Fruit fly (Drosophila melanogaster) whole organism, pupa: ENCODE data around the gene Ance-3.

ENCODE experiments used
- CG13204 ChIP-seq: fragments of 200-800 bp; sonication (Bioruptor generic); optimal IDR thresholded peaks from 2 replicates; lab custom pipeline; 2018; ENCODE audit warnings: missing biosample characterization, mild to moderate bottlenecking, missing genetic modification characterization, moderate library complexity
- CG32121 ChIP-seq: fragments of 200-800 bp; sonication (Bioruptor generic); IDR thresholded peaks from 2 replicates; pipeline ENCODE4 v1.3.6; 2022; ENCODE audit warnings: missing biosample characterization, missing genetic modification characterization
- CG34367 ChIP-seq: fragments of 200-800 bp; sonication (Bioruptor generic); optimal IDR thresholded peaks from 2 replicates; lab custom pipeline; 2018; ENCODE audit warnings: missing biosample characterization, mild to moderate bottlenecking, missing genetic modification characterization
- CG8301 ChIP-seq: fragments of 200-800 bp; sonication (Bioruptor generic); optimal IDR thresholded peaks from 2 replicates; lab custom pipeline; 2018; ENCODE audit warnings: missing biosample characterization, mild to moderate bottlenecking, missing genetic modification characterization
- D1 ChIP-seq: fragments of 200-800 bp; sonication (Bioruptor generic); optimal IDR thresholded peaks from 2 replicates; lab custom pipeline; 2018; ENCODE audit warnings: missing biosample characterization, mild to moderate bottlenecking, missing genetic modification characterization, moderate library complexity
- EcR ChIP-seq: fragments of 200-800 bp; sonication (Bioruptor generic); optimal IDR thresholded peaks from 3 replicates; lab custom pipeline; 2019; ENCODE audit warnings: missing biosample characterization, missing genetic modification characterization, mild to moderate bottlenecking, moderate library complexity, missing genetic modification reagents
- Snoo ChIP-seq: fragments of 200-800 bp; sonication (Bioruptor generic); optimal IDR thresholded peaks from 3 replicates; lab custom pipeline; 2017; ENCODE audit warnings: missing biosample characterization, mild to moderate bottlenecking, missing genetic modification characterization, inconsistent platforms
- rn ChIP-seq: fragments of 200-800 bp; sonication (Bioruptor generic); IDR thresholded peaks from 2 replicates; pipeline ENCODE4 v1.3.6; 2022; ENCODE audit warnings: missing biosample characterization, missing genetic modification characterization

DNA sequence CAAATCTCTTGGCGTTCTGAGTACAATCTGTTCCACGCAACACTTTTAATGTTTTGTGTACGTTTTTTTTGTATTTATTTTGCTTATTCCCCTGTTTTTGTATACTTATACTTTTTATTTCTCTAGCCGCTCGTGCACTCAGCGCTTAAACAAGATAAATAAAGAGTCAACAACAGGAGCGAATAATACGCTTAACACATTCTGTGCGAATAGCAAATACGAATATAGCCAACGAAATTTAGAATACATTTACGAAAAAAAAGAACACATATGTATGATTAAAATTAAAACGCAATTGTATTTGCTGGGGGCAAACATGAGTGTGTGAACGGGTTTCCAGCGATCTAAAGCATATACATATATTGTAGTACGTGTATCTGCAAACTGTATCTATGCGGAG, 32.6 kb upstream of the Ance-3 start:
- TF ChIP-seq CG34367 (tag; lab: Kevin White, UChicago), result no peak
- no peak for TF ChIP-seq CG13204 (GFP tag; lab: Kevin White, UChicago)
- no peak for TF ChIP-seq CG32121
- TF ChIP-seq EcR (GFP tag; lab: Kevin White, UChicago), result no peak
- TF ChIP-seq CG8301 (tag; lab: Kevin White, UChicago), result no peak
- TF ChIP-seq Snoo, result no peak
- no peak for TF ChIP-seq D1
- TF ChIP-seq rn (GFP tag; lab: Robert Waterston, UW), result no peak
